Worm (Caenorhabditis elegans) whole organism, L1 larva: ENCODE measurements around the gene str-220.

Experiments
- aly-2 ChIP-seq: fragments of 150-350 bp; optimal IDR thresholded peaks from 2 replicates; lab custom pipeline; 2014; ENCODE audit warnings: missing biosample characterization, missing genetic modification characterization
- irx-1 ChIP-seq: sonication (generic microtip); optimal IDR thresholded peaks from 2 replicates; lab custom pipeline; 2016; ENCODE audit warnings: missing genetic modification characterization, missing compliant biosample characterization
- lsy-2 ChIP-seq, 2 experiments: fragments of 150-350 bp; optimal IDR thresholded peaks; 2 replicates each; lab custom pipeline; 2014; ENCODE audit warnings: missing biosample characterization in 2 of 2, missing genetic modification characterization in 2 of 2

- TF ChIP-seq irx-1 (tag; lab: Kevin White, UChicago) (no peak), lsy-2 (tag; optimal IDR thresholded peaks at IDR 0.05; lab: Kevin White, UChicago) (no peak), aly-2 (tag; lab: Kevin White, UChicago) (no peak)
Measured at ce11 chrIV:7158161-7158560, 13.0 kb downstream of the str-220 start.
